Worm (Caenorhabditis elegans) whole organism, late embryonic: ENCODE data around the gene srh-296.

Experiments
- C38D4.7 ChIP-seq: fragments of 200-800 bp; sonication (Bioruptor generic); optimal IDR thresholded peaks from 2 replicates; lab custom pipeline; 2018; ENCODE audit warnings: mild to moderate bottlenecking, missing genetic modification characterization, moderate library complexity, missing compliant biosample characterization
- ceh-31 ChIP-seq: sonication (generic microtip); optimal IDR thresholded peaks from 2 replicates; lab custom pipeline; 2016; ENCODE audit warnings: missing genetic modification characterization, missing compliant biosample characterization
- ets-4 ChIP-seq: sonication (generic microtip); optimal IDR thresholded peaks from 2 replicates; lab custom pipeline; 2016; ENCODE audit warnings: missing genetic modification characterization, missing compliant biosample characterization
- fkh-10 ChIP-seq: fragments of 150-350 bp; optimal IDR thresholded peaks from 2 replicates; lab custom pipeline; 2014; ENCODE audit warnings: missing biosample characterization, missing genetic modification reagents, missing genetic modification characterization
- gmeb-2 ChIP-seq: sonication (generic microtip); optimal IDR thresholded peaks from 2 replicates; lab custom pipeline; 2016; ENCODE audit warnings: missing genetic modification characterization, inconsistent platforms, missing compliant biosample characterization
- npax-4 ChIP-seq: sonication (generic microtip); optimal IDR thresholded peaks from 2 replicates; lab custom pipeline; 2016; ENCODE audit warnings: missing genetic modification characterization, missing compliant biosample characterization
- tbx-2 ChIP-seq: sonication (generic microtip); optimal IDR thresholded peaks from 2 replicates; lab custom pipeline; 2016; ENCODE audit warnings: missing genetic modification characterization, missing compliant biosample characterization
- unc-3 ChIP-seq, 2 experiments: fragments of 200-800 bp in 1 of 2; sonication (Bioruptor generic) in 1 of 2; sonication (generic microtip) in 1 of 2; conservative IDR thresholded peaks in 1 of 2; optimal IDR thresholded peaks in 1 of 2; 2 replicates each; pipeline versions ENCODE4 v1.3.6 to Lab custom; 2016 to 2022; ENCODE audit warnings: missing compliant biosample characterization in 2 of 2, missing genetic modification characterization in 2 of 2, missing genetic modification reagents in 1 of 2

- no peak for TF ChIP-seq npax-4 (tag; lab: Kevin White, UChicago)
- no peak for TF ChIP-seq ceh-31 (tag; lab: Kevin White, UChicago)
- TF ChIP-seq fkh-10, result no peak
- TF ChIP-seq unc-3 (GFP tag; conservative IDR thresholded peaks at IDR 0.05; lab: Robert Waterston, UW), result no peak
- TF ChIP-seq unc-3 (tag; optimal IDR thresholded peaks at IDR 0.05; lab: Kevin White, UChicago), result no peak
- no peak for TF ChIP-seq gmeb-2 (tag; lab: Kevin White, UChicago)
- TF ChIP-seq ets-4 (tag; lab: Kevin White, UChicago), result no peak
- no peak for TF ChIP-seq tbx-2
- no peak for TF ChIP-seq C38D4.7 (GFP tag; lab: Kevin White, UChicago)
Measured at ce11 chrV:17783542-17783941, 26.6 kb upstream of the srh-296 start, which contains the start of gene srab-12.
